Worm (Caenorhabditis elegans) whole organism, early embryonic: ENCODE data around the gene T25D1.3.

ENCODE experiments used
- B0310.2 ChIP-seq: sonication (generic microtip); optimal IDR thresholded peaks from 2 replicates; lab custom pipeline; 2016; ENCODE audit warnings: mild to moderate bottlenecking, missing genetic modification characterization, missing compliant biosample characterization
- aly-1 ChIP-seq: sonication (generic microtip); optimal IDR thresholded peaks from 2 replicates; lab custom pipeline; 2016; ENCODE audit warnings: missing genetic modification characterization, missing compliant biosample characterization
- ama-1 ChIP-seq: fragments of 150-350 bp; optimal IDR thresholded peaks from 2 replicates; lab custom pipeline; 2014
- ceh-13 ChIP-seq: fragments of 200-800 bp; sonication (Bioruptor generic); optimal IDR thresholded peaks from 2 replicates; lab custom pipeline; 2018; ENCODE audit warnings: mild to moderate bottlenecking, missing genetic modification characterization, missing compliant biosample characterization
- ceh-36 ChIP-seq: sonication (generic microtip); optimal IDR thresholded peaks from 2 replicates; lab custom pipeline; 2016; ENCODE audit warnings: missing genetic modification characterization, inconsistent platforms, missing compliant biosample characterization
- hmg-4 ChIP-seq: fragments of 200-800 bp; sonication (Bioruptor generic); optimal IDR thresholded peaks from 2 replicates; lab custom pipeline; 2018; ENCODE audit warnings: mild to moderate bottlenecking, missing genetic modification characterization, missing compliant biosample characterization
- hnd-1 ChIP-seq: sonication (generic microtip); optimal IDR thresholded peaks from 2 replicates; lab custom pipeline; 2016; ENCODE audit warnings: missing genetic modification characterization, missing compliant biosample characterization
- pes-1 ChIP-seq: fragments of 200-800 bp; sonication (Bioruptor generic); IDR thresholded peaks from 2 replicates; pipeline ENCODE4 v1.3.6; 2022; ENCODE audit warnings: missing genetic modification reagents, missing genetic modification characterization, missing compliant biosample characterization
- scrt-1 ChIP-seq: fragments of 200-800 bp; sonication (Bioruptor generic); IDR thresholded peaks from 2 replicates; pipeline ENCODE4 v1.3.6; 2022; ENCODE audit warnings: missing genetic modification characterization, missing compliant biosample characterization
- sea-1 ChIP-seq: fragments of 200-800 bp; sonication (Bioruptor generic); conservative IDR thresholded peaks from 2 replicates; pipeline ENCODE4 v1.3.6; 2022; ENCODE audit warnings: missing genetic modification characterization, missing compliant biosample characterization
- tbx-11 ChIP-seq: fragments of 200-800 bp; sonication (Bioruptor generic); IDR thresholded peaks from 2 replicates; pipeline ENCODE4 v1.3.6; 2022; ENCODE audit warnings: missing genetic modification characterization, missing compliant biosample characterization
- tbx-37 ChIP-seq: fragments of 200-800 bp; sonication (Bioruptor generic); conservative IDR thresholded peaks from 2 replicates; pipeline ENCODE4 v1.3.6; 2022; ENCODE audit warnings: missing genetic modification reagents, missing genetic modification characterization, missing compliant biosample characterization

DNA sequence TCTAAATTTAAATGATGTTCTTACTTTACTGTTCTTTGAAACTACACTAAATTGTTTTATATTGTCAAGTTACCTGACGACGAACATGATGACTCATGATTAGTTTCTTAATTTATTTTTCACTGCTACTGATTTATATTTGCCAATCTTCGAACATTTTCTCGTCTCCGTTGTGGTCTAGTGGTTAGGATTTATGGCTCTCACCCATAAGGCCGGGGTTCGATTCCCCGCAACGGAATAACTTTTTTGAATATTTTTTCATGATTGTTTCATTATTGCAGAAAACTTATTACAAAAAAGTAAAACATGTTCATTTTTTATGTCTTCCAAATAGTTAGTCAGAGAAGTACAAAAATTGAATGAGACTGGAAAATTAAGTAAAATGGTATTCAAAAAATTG lies 53.3 kb downstream of the T25D1.3 start:
- no peak for TF ChIP-seq tbx-11 (GFP tag; lab: Robert Waterston, UW)
- TF ChIP-seq hnd-1 (tag; lab: Kevin White, UChicago), result no peak
- TF ChIP-seq scrt-1 (GFP tag; lab: Robert Waterston, UW), result no peak
- TF ChIP-seq ama-1 (lab: Kevin White, UChicago), result no peak
- peak; percentile 75; the same call in 1 of the 2 replicates for TF ChIP-seq pes-1 (GFP tag; lab: Robert Waterston, UW)
- TF ChIP-seq sea-1 (GFP tag; lab: Robert Waterston, UW), result no peak
- TF ChIP-seq B0310.2, result no peak
- no peak for TF ChIP-seq ceh-36 (tag; lab: Kevin White, UChicago)
- no peak for TF ChIP-seq aly-1 (tag; lab: Kevin White, UChicago)
- TF ChIP-seq ceh-13, result no peak
- no peak for TF ChIP-seq hmg-4 (GFP tag; lab: Kevin White, UChicago)
- TF ChIP-seq tbx-37 (GFP tag; lab: Robert Waterston, UW), result peak; percentile 63
